Fruit fly (Drosophila melanogaster) whole organism, embryonic: ENCODE results near the gene CG10584.

Experiments
- Atf3 ChIP-seq: fragments of 200-800 bp; sonication (Bioruptor generic); optimal IDR thresholded peaks from 3 replicates; lab custom pipeline; 2016; ENCODE audit warnings: missing biosample characterization, missing genetic modification characterization
- Atf6 ChIP-seq: fragments of 200-800 bp; sonication (Bioruptor generic); IDR thresholded peaks from 2 replicates; pipeline ENCODE4 v1.3.6; 2022; ENCODE audit warnings: missing biosample characterization, missing genetic modification characterization
- B-H2 ChIP-seq: fragments of 200-800 bp; sonication (Bioruptor generic); optimal IDR thresholded peaks from 2 replicates; lab custom pipeline; 2018; ENCODE audit warnings: missing biosample characterization, mild to moderate bottlenecking, missing genetic modification characterization
- CG10147 ChIP-seq: fragments of 200-800 bp; sonication (Bioruptor generic); optimal IDR thresholded peaks from 2 replicates; lab custom pipeline; 2019; ENCODE audit warnings: missing biosample characterization, mild to moderate bottlenecking, missing genetic modification characterization, moderate library complexity
- CG10654 ChIP-seq: fragments of 200-800 bp; sonication (Bioruptor generic); optimal IDR thresholded peaks from 2 replicates; lab custom pipeline; 2016; ENCODE audit warnings: missing biosample characterization, missing genetic modification characterization
- CG11398 ChIP-seq: fragments of 200-800 bp; sonication (Bioruptor generic); optimal IDR thresholded peaks from 2 replicates; lab custom pipeline; 2016; ENCODE audit warnings: missing biosample characterization, missing genetic modification characterization
- CG12659 ChIP-seq: fragments of 200-800 bp; sonication (Bioruptor generic); optimal IDR thresholded peaks from 3 replicates; lab custom pipeline; 2017; ENCODE audit warnings: mild to moderate bottlenecking, missing biosample characterization, missing genetic modification reagents, missing genetic modification characterization
- CG13287 ChIP-seq: fragments of 200-800 bp; sonication (Bioruptor generic); IDR thresholded peaks from 2 replicates; pipeline ENCODE4 v1.3.6; 2022; ENCODE audit warnings: missing biosample characterization, missing genetic modification characterization; ENCODE audit not compliant: partially characterized antibody
- CG15479 ChIP-seq: fragments of 200-800 bp; sonication (Bioruptor generic); optimal IDR thresholded peaks from 3 replicates; lab custom pipeline; 2019; ENCODE audit warnings: missing biosample characterization, mild to moderate bottlenecking, missing genetic modification characterization, moderate library complexity
- CG18011 ChIP-seq: fragments of 200-800 bp; sonication (Bioruptor generic); optimal IDR thresholded peaks from 2 replicates; lab custom pipeline; 2017; ENCODE audit warnings: missing biosample characterization, missing genetic modification characterization, mild to moderate bottlenecking, moderate library complexity, missing genotype
- CG31365 ChIP-seq: fragments of 200-800 bp; sonication (Bioruptor generic); optimal IDR thresholded peaks from 2 replicates; lab custom pipeline; 2018; ENCODE audit warnings: missing biosample characterization, mild to moderate bottlenecking, missing genetic modification characterization
- CG6683 ChIP-seq: fragments of 200-800 bp; sonication (Bioruptor generic); optimal IDR thresholded peaks from 2 replicates; lab custom pipeline; 2017; ENCODE audit warnings: missing biosample characterization, mild to moderate bottlenecking, missing genetic modification characterization, missing genetic modification reagents
- CG7786 ChIP-seq: fragments of 200-800 bp; sonication (Bioruptor generic); optimal IDR thresholded peaks from 2 replicates; lab custom pipeline; 2016; ENCODE audit warnings: missing biosample characterization, missing genetic modification characterization
- Dfd ChIP-seq, 2 experiments: fragments of >200 bp; optimal IDR thresholded peaks; 2 replicates each; lab custom pipeline; 2017; ENCODE audit warnings: missing biosample characterization in 2 of 2, missing genetic modification characterization in 2 of 2
- Doc2 ChIP-seq: fragments of 200-800 bp; sonication (Bioruptor generic); IDR thresholded peaks from 2 replicates; pipeline ENCODE4 v1.3.6; 2022; ENCODE audit warnings: missing biosample characterization, missing genetic modification characterization
- HHEX ChIP-seq: fragments of 200-800 bp; sonication (Bioruptor generic); optimal IDR thresholded peaks from 3 replicates; lab custom pipeline; 2017; ENCODE audit warnings: missing biosample characterization, mild to moderate bottlenecking, missing genetic modification characterization, missing genetic modification reagents
- HLH4C ChIP-seq: fragments of 200-800 bp; sonication (Bioruptor generic); IDR thresholded peaks from 3 replicates; pipeline ENCODE4 v1.3.6; 2022; ENCODE audit warnings: missing biosample characterization, missing genetic modification characterization; ENCODE audit not compliant: partially characterized antibody
- HmgZ ChIP-seq: fragments of 200-800 bp; sonication (Bioruptor generic); optimal IDR thresholded peaks from 2 replicates; lab custom pipeline; 2018; ENCODE audit warnings: missing biosample characterization, mild to moderate bottlenecking, missing genetic modification characterization
- Hmr ChIP-seq: fragments of 200-800 bp; sonication (Bioruptor generic); optimal IDR thresholded peaks from 3 replicates; lab custom pipeline; 2017; ENCODE audit warnings: mild to moderate bottlenecking, missing biosample characterization, missing genetic modification reagents, missing genetic modification characterization
- Hr78 ChIP-seq, 2 experiments: fragments of 200-800 bp in 1 of 2; fragments of >200 bp in 1 of 2; sonication (Bioruptor generic) in 1 of 2; optimal IDR thresholded peaks; 2 replicates each; lab custom pipeline; 2017 to 2019; ENCODE audit warnings: missing biosample characterization in 2 of 2, missing genetic modification characterization in 2 of 2, mild to moderate bottlenecking in 1 of 2, moderate library complexity in 1 of 2
- Jarid2 ChIP-seq: fragments of 200-800 bp; sonication (Bioruptor generic); optimal IDR thresholded peaks from 3 replicates; lab custom pipeline; 2017; ENCODE audit warnings: mild to moderate bottlenecking, missing biosample characterization, missing genetic modification reagents, missing genetic modification characterization
- Med ChIP-seq: fragments of 200-800 bp; sonication (Bioruptor generic); peaks from one replicate; lab custom pipeline; 2016; ENCODE audit warnings: missing biosample characterization, missing genetic modification characterization, mild to moderate bottlenecking, inconsistent platforms, moderate library complexity
- Nf-YC ChIP-seq: fragments of 200-800 bp; optimal IDR thresholded peaks from 3 replicates; lab custom pipeline; 2019; ENCODE audit warnings: missing biosample characterization, mild to moderate bottlenecking, missing genetic modification characterization, moderate library complexity
- Opbp ChIP-seq: fragments of 200-800 bp; sonication (Bioruptor generic); IDR thresholded peaks from 3 replicates; pipeline ENCODE4 v1.3.6; 2022; ENCODE audit warnings: missing biosample characterization, missing genetic modification characterization; ENCODE audit not compliant: partially characterized antibody
- Rx ChIP-seq: fragments of 200-800 bp; sonication (Bioruptor generic); IDR thresholded peaks from 2 replicates; pipeline ENCODE4 v1.3.6; 2022; ENCODE audit warnings: missing biosample characterization, missing genetic modification characterization
- Sin3A ChIP-seq: fragments of >200 bp; optimal IDR thresholded peaks from 2 replicates; lab custom pipeline; 2018
- Sry-β ChIP-seq: fragments of 200-800 bp; sonication (Bioruptor generic); optimal IDR thresholded peaks from 2 replicates; lab custom pipeline; 2018; ENCODE audit warnings: missing biosample characterization, mild to moderate bottlenecking, missing genetic modification characterization, moderate library complexity
- Usf ChIP-seq: fragments of 200-800 bp; sonication (Bioruptor generic); optimal IDR thresholded peaks from 2 replicates; lab custom pipeline; 2017; ENCODE audit warnings: missing genotype, missing biosample characterization, missing genetic modification characterization
- bab2 ChIP-seq: fragments of 200-800 bp; sonication (Bioruptor generic); optimal IDR thresholded peaks from 2 replicates; lab custom pipeline; 2016; ENCODE audit warnings: missing biosample characterization, missing genetic modification characterization
- dimm ChIP-seq: fragments of 200-800 bp; sonication (Bioruptor generic); IDR thresholded peaks from 2 replicates; pipeline ENCODE4 v1.3.6; 2022; ENCODE audit warnings: missing biosample characterization, missing genetic modification characterization
- disco-r ChIP-seq: fragments of 200-800 bp; sonication (Bioruptor generic); optimal IDR thresholded peaks from 2 replicates; lab custom pipeline; 2016; ENCODE audit warnings: missing biosample characterization, missing genetic modification characterization
- esg ChIP-seq: fragments of 200-800 bp; sonication (Bioruptor generic); conservative IDR thresholded peaks from 2 replicates; pipeline ENCODE4 v1.3.6; 2022; ENCODE audit warnings: missing biosample characterization, missing genetic modification characterization
- ewg ChIP-seq: fragments of 200-800 bp; sonication (Bioruptor generic); optimal IDR thresholded peaks from 3 replicates; lab custom pipeline; 2017; ENCODE audit warnings: mild to moderate bottlenecking, missing biosample characterization, missing genetic modification reagents, missing genetic modification characterization
- fd102C ChIP-seq: fragments of 200-800 bp; sonication (Bioruptor generic); optimal IDR thresholded peaks from 2 replicates; lab custom pipeline; 2018; ENCODE audit warnings: missing biosample characterization, mild to moderate bottlenecking, missing genetic modification characterization, moderate library complexity
- grn ChIP-seq: fragments of 200-800 bp; sonication (Bioruptor generic); optimal IDR thresholded peaks from 3 replicates; lab custom pipeline; 2017; ENCODE audit warnings: missing biosample characterization, missing genetic modification characterization
- kah ChIP-seq: fragments of 200-800 bp; sonication (Bioruptor generic); optimal IDR thresholded peaks from 2 replicates; lab custom pipeline; 2018; ENCODE audit warnings: missing biosample characterization, mild to moderate bottlenecking, missing genetic modification characterization
- lab ChIP-seq: fragments of 200-800 bp; sonication (Bioruptor generic); optimal IDR thresholded peaks from 3 replicates; lab custom pipeline; 2017; ENCODE audit warnings: missing biosample characterization, missing genetic modification characterization, mild to moderate bottlenecking, moderate library complexity, missing genetic modification reagents
- lola ChIP-seq, 3 experiments: fragments of >200 bp in 2 of 3; fragments of 200-800 bp in 1 of 3; sonication (Bioruptor generic) in 1 of 3; optimal IDR thresholded peaks; 2 replicates each; lab custom pipeline; 2017 to 2019; ENCODE audit warnings: missing biosample characterization in 3 of 3, missing genetic modification characterization in 3 of 3, mild to moderate bottlenecking in 1 of 3, moderate library complexity in 1 of 3
- mld ChIP-seq: fragments of 200-800 bp; sonication (Bioruptor generic); IDR thresholded peaks from 3 replicates; pipeline ENCODE4 v1.3.6; 2022; ENCODE audit warnings: missing biosample characterization, missing genetic modification characterization; ENCODE audit not compliant: partially characterized antibody
- pan ChIP-seq, 4 experiments: fragments of >200 bp in 3 of 4; fragments of 200-800 bp in 1 of 4; sonication (Bioruptor generic) in 1 of 4; optimal IDR thresholded peaks in 3 of 4; IDR thresholded peaks in 1 of 4; 2 replicates each; pipeline versions ENCODE4 v1.3.6 to Lab custom; 2017 to 2022; ENCODE audit warnings: missing biosample characterization in 2 of 4, missing genetic modification characterization in 2 of 4, mixed read lengths in 1 of 4
- peb ChIP-seq: fragments of 200-800 bp; sonication (Bioruptor generic); IDR thresholded peaks from 2 replicates; pipeline ENCODE4 v1.3.6; 2022; ENCODE audit warnings: missing biosample characterization, missing genetic modification characterization
- sim ChIP-seq: fragments of 200-800 bp; sonication (Bioruptor generic); IDR thresholded peaks from 2 replicates; pipeline ENCODE4 v1.3.6; 2022; ENCODE audit warnings: missing biosample characterization, missing genetic modification characterization
- slbo ChIP-seq: fragments of 200-800 bp; sonication (Bioruptor generic); IDR thresholded peaks from 2 replicates; pipeline ENCODE4 v1.3.6; 2022; ENCODE audit warnings: missing biosample characterization, missing genetic modification characterization
- slp2 ChIP-seq: fragments of 200-800 bp; sonication (Bioruptor generic); optimal IDR thresholded peaks from 2 replicates; lab custom pipeline; 2016; ENCODE audit warnings: missing biosample characterization, missing genetic modification characterization
- sqz ChIP-seq: fragments of 200-800 bp; sonication (Bioruptor generic); optimal IDR thresholded peaks from 3 replicates; lab custom pipeline; 2018; ENCODE audit warnings: missing biosample characterization, mild to moderate bottlenecking, missing genetic modification characterization
- tap ChIP-seq: fragments of 200-800 bp; optimal IDR thresholded peaks from 3 replicates; lab custom pipeline; 2019; ENCODE audit warnings: missing biosample characterization, mild to moderate bottlenecking, missing genetic modification characterization, moderate library complexity
- tgo ChIP-seq: fragments of 200-800 bp; sonication (Bioruptor generic); IDR thresholded peaks from 3 replicates; pipeline ENCODE4 v1.3.6; 2022; ENCODE audit warnings: missing biosample characterization, missing genetic modification characterization
- zen ChIP-seq: fragments of 200-800 bp; sonication (Bioruptor generic); optimal IDR thresholded peaks from 3 replicates; lab custom pipeline; 2018; ENCODE audit warnings: missing biosample characterization, mild to moderate bottlenecking, missing genetic modification characterization, moderate library complexity

Gene CG10584

DNA sequence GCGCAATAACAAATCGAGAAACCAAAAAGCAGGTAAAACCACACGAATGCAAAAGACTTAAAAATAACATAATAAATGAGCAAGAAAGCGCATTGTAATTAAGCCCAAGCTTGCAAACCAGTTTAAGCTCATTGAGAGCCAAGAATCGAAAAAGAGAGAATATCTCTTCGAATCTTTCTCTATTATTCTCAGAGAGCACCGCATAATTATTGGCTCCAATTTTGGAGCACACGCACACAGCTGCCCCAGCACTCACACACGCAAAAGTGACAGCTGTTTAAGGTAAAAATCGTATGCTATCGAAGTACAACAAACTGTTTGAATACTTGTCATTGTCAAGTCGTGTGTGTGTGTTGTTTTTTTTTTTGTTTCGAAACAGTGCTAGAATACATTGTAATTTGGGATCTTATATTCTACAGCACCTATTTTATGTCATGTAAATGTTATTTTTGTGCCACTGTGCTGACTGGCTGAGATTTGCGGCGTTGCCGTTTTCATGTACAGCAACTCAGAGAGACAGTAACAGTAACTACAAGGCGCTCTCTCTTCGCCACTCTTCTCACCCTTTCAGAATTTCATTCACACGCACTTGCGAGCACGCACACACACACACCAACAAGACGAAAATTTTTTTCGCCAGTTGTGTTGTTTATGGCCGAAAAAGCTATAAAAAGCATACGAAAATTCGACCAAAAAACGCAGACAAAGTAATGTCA lies 21.6 kb downstream of the CG10584 start (continued):
- TF ChIP-seq lab (GFP tag; lab: Kevin White, UChicago), result peak; percentile 70
- no peak for TF ChIP-seq Dfd (GFP tag; optimal IDR thresholded peaks at IDR 0.05; lab: Kevin White, UChicago)
- no peak for TF ChIP-seq CG10654 (GFP tag; lab: Kevin White, UChicago)
- no peak for TF ChIP-seq dimm (GFP tag; lab: Robert Waterston, UW)
- peak; percentile 26; the same call in 1 of the 2 replicates for TF ChIP-seq peb
- no peak for TF ChIP-seq tap (tag; lab: Kevin White, UChicago)
- peak; percentile 84 for TF ChIP-seq Med (GFP tag; lab: Kevin White, UChicago)
- TF ChIP-seq Hr78 (GFP tag; optimal IDR thresholded peaks at IDR 0.05; lab: Kevin White, UChicago), result no peak
- no peak for TF ChIP-seq fd102C (GFP tag; lab: Kevin White, UChicago)
- peak; percentile 42 for TF ChIP-seq esg (GFP tag; lab: Robert Waterston, UW)
- peak; percentile 15 for TF ChIP-seq slp2 (GFP tag; lab: Kevin White, UChicago)
- no peak for TF ChIP-seq CG11398 (GFP tag; lab: Kevin White, UChicago)
- TF ChIP-seq sim (GFP tag; lab: Robert Waterston, UW), result 0 out of 2 replicates have a peak, but pooled peaks have one; percentile 53
- TF ChIP-seq pan (optimal IDR thresholded peaks at IDR 0.05; lab: Kevin White, UChicago), result no peak
- TF ChIP-seq pan (GFP tag; optimal IDR thresholded peaks at IDR 0.05 in 1 of 2, IDR thresholded peaks at IDR 0.05 in 1 of 2), result peak in 1 of 2 experiments; percentile 79
- no peak for TF ChIP-seq HLH4C (GFP tag; lab: Robert Waterston, UW)
- TF ChIP-seq sqz (GFP tag; lab: Kevin White, UChicago), result peak; percentile 56
- TF ChIP-seq Jarid2, result no peak
- peak; percentile 16; the same call in 1 of the 2 replicates for TF ChIP-seq CG13287 (GFP tag; lab: Robert Waterston, UW)
- TF ChIP-seq Atf6 (GFP tag; lab: Robert Waterston, UW), result peak; percentile 75
- peak; percentile 64 for TF ChIP-seq Hmr (GFP tag; lab: Kevin White, UChicago)
- no peak for TF ChIP-seq Sin3A (lab: Kevin White, UChicago)
- TF ChIP-seq mld, result no peak
- no peak for TF ChIP-seq CG31365 (tag; lab: Kevin White, UChicago)
- no peak for TF ChIP-seq Atf3 (GFP tag; lab: Kevin White, UChicago)
- no peak; the same call in 2 of the 3 replicates for TF ChIP-seq Opbp (GFP tag; lab: Robert Waterston, UW)
- TF ChIP-seq ewg (GFP tag; lab: Kevin White, UChicago), result peak; percentile 16
- TF ChIP-seq Sry-β (GFP tag; lab: Kevin White, UChicago), result no peak
- peak; percentile 47 for TF ChIP-seq kah
- no peak for TF ChIP-seq CG10147 (GFP tag; lab: Kevin White, UChicago)
- TF ChIP-seq zen, result no peak
- no peak for TF ChIP-seq HHEX
- no peak for TF ChIP-seq disco-r (GFP tag; lab: Kevin White, UChicago)
- peak; percentile 30 for TF ChIP-seq CG12659 (GFP tag; lab: Kevin White, UChicago)
- TF ChIP-seq Rx (GFP tag; lab: Robert Waterston, UW), result peak; percentile 52; the same call in 1 of the 2 replicates
- no peak for TF ChIP-seq Doc2
- TF ChIP-seq HmgZ (tag; lab: Kevin White, UChicago), result peak; percentile 47
- TF ChIP-seq tgo, result peak; percentile 70
- no peak for TF ChIP-seq CG6683 (GFP tag; lab: Kevin White, UChicago)
- TF ChIP-seq slbo (GFP tag; lab: Robert Waterston, UW), result peak; percentile 70
- TF ChIP-seq lola (GFP tag; optimal IDR thresholded peaks at IDR 0.05; lab: Kevin White, UChicago), result no peak
- TF ChIP-seq CG18011 (GFP tag; lab: Kevin White, UChicago), result peak; percentile 36
- TF ChIP-seq CG15479 (GFP tag; lab: Kevin White, UChicago), result no peak
- no peak for TF ChIP-seq Usf
- no peak for TF ChIP-seq grn (GFP tag; lab: Kevin White, UChicago)
- TF ChIP-seq B-H2 (GFP tag; lab: Kevin White, UChicago), result no peak
- peak; percentile 20 for TF ChIP-seq bab2 (GFP tag; lab: Kevin White, UChicago)
- TF ChIP-seq Nf-YC (tag; lab: Kevin White, UChicago), result no peak
- peak; percentile 45 for TF ChIP-seq CG7786
